Fruit fly (Drosophila melanogaster): ENCODE data around the gene CG6569.

DNA sequence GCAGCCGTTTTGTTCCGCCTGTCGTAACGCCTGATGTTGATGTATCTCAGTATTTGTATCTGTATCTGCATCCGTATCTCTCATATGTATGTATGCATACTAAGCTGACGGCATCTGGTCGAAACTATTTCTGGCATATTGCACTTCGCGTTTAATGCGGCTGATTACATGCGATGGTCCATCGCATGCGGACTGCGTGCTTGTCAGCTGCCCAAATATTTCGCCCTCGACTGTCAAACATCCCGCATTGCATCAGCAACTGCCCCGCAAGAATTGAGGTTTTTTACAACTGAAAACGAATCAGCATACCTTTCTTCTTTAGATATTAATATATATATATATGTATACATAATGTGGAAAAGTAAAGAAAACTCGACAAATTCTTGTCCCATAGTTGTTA, 4.9 kb downstream of the CG6569 start:
- TF ChIP-seq psq (GFP tag; optimal IDR thresholded peaks at IDR 0.05) = no peak
- TF ChIP-seq Hr78 (GFP tag; optimal IDR thresholded peaks at IDR 0.05) = no peak
- TF ChIP-seq tai (GFP tag; optimal IDR thresholded peaks at IDR 0.05) = no peak
- TF ChIP-seq sage (GFP tag; optimal IDR thresholded peaks at IDR 0.05) = no peak
- no peak for TF ChIP-seq N (GFP tag; optimal IDR thresholded peaks at IDR 0.05)
- no peak for TF ChIP-seq br (GFP tag; optimal IDR thresholded peaks at IDR 0.05)
- no peak for TF ChIP-seq Abd-B (GFP tag; optimal IDR thresholded peaks at IDR 0.05)
- TF ChIP-seq lola (GFP tag; optimal IDR thresholded peaks at IDR 0.05) = no peak
- TF ChIP-seq h (GFP tag; optimal IDR thresholded peaks at IDR 0.05) = no peak
- TF ChIP-seq Myc (optimal IDR thresholded peaks at IDR 0.05) = no peak
- TF ChIP-seq foxo (GFP tag; optimal IDR thresholded peaks at IDR 0.05) = no peak
- no peak for TF ChIP-seq ey (GFP tag; optimal IDR thresholded peaks at IDR 0.05)
- TF ChIP-seq Dif (GFP tag; optimal IDR thresholded peaks at IDR 0.05; ENCODE audit: partially characterized antibody) = no peak

Measured in whole organism, wandering third instar larva.